Fruit fly (Drosophila melanogaster) whole organism, embryonic: Measurements from ENCODE around the gene path.
A peak's percentile ranks its signal among the peaks of the same experiment; 100 is the strongest.

Source experiments
- Atf-2 ChIP-seq: fragments of 200-800 bp; sonication (Bioruptor generic); optimal IDR thresholded peaks from 2 replicates; lab custom pipeline; 2016; ENCODE audit warnings: missing biosample characterization, missing genetic modification characterization
- Atf3 ChIP-seq: fragments of 200-800 bp; sonication (Bioruptor generic); optimal IDR thresholded peaks from 3 replicates; lab custom pipeline; 2016; ENCODE audit warnings: missing biosample characterization, missing genetic modification characterization
- CG10654 ChIP-seq: fragments of 200-800 bp; sonication (Bioruptor generic); optimal IDR thresholded peaks from 2 replicates; lab custom pipeline; 2016; ENCODE audit warnings: missing biosample characterization, missing genetic modification characterization
- CG11560 ChIP-seq: fragments of 200-800 bp; sonication (Bioruptor generic); IDR thresholded peaks from 3 replicates; pipeline ENCODE4 v1.3.6; 2022; ENCODE audit warnings: missing biosample characterization, missing genetic modification characterization
- CG12155 ChIP-seq: fragments of 200-800 bp; sonication (Bioruptor generic); optimal IDR thresholded peaks from 3 replicates; lab custom pipeline; 2016; ENCODE audit warnings: missing biosample characterization, missing genetic modification characterization
- CG12236 ChIP-seq: fragments of 200-800 bp; sonication (Bioruptor generic); optimal IDR thresholded peaks from 2 replicates; lab custom pipeline; 2016; ENCODE audit warnings: missing biosample characterization, missing genetic modification characterization
- CG15269 ChIP-seq: fragments of 200-800 bp; sonication (Bioruptor generic); optimal IDR thresholded peaks from 2 replicates; lab custom pipeline; 2018; ENCODE audit warnings: missing biosample characterization, mild to moderate bottlenecking, missing genetic modification characterization, moderate library complexity
- CG17829 ChIP-seq: fragments of 200-800 bp; optimal IDR thresholded peaks from 2 replicates; lab custom pipeline; 2019; ENCODE audit warnings: missing biosample characterization, mild to moderate bottlenecking, missing genetic modification characterization, moderate library complexity
- CG2116 ChIP-seq: fragments of 200-800 bp; sonication (Bioruptor generic); optimal IDR thresholded peaks from 3 replicates; lab custom pipeline; 2018; ENCODE audit warnings: missing biosample characterization, mild to moderate bottlenecking, missing genetic modification characterization
- CG2875 ChIP-seq: fragments of 200-800 bp; sonication (Bioruptor generic); optimal IDR thresholded peaks from 2 replicates; lab custom pipeline; 2017; ENCODE audit warnings: missing biosample characterization, mild to moderate bottlenecking, missing genetic modification characterization, missing genetic modification reagents
- CG30403 ChIP-seq: fragments of 200-800 bp; sonication (Bioruptor generic); optimal IDR thresholded peaks from 3 replicates; lab custom pipeline; 2016; ENCODE audit warnings: missing biosample characterization, missing genetic modification characterization
- CG3065 ChIP-seq: fragments of 200-800 bp; sonication (Bioruptor generic); optimal IDR thresholded peaks from 2 replicates; lab custom pipeline; 2016; ENCODE audit warnings: missing biosample characterization, missing genetic modification characterization
- CG31365 ChIP-seq: fragments of 200-800 bp; sonication (Bioruptor generic); optimal IDR thresholded peaks from 2 replicates; lab custom pipeline; 2018; ENCODE audit warnings: missing biosample characterization, mild to moderate bottlenecking, missing genetic modification characterization
- CG31388 ChIP-seq: fragments of 200-800 bp; sonication (Bioruptor generic); optimal IDR thresholded peaks from 2 replicates; lab custom pipeline; 2016; ENCODE audit warnings: missing biosample characterization, missing genetic modification characterization
- CG32772 ChIP-seq: fragments of 200-800 bp; sonication (Bioruptor generic); IDR thresholded peaks from 2 replicates; pipeline ENCODE4 v1.3.6; 2022; ENCODE audit warnings: missing biosample characterization, missing genetic modification characterization
- CG34376 ChIP-seq: fragments of 200-800 bp; sonication (Bioruptor generic); optimal IDR thresholded peaks from 2 replicates; lab custom pipeline; 2018; ENCODE audit warnings: missing biosample characterization, mild to moderate bottlenecking, missing genetic modification characterization
- CG3995 ChIP-seq: fragments of 200-800 bp; sonication (Bioruptor generic); optimal IDR thresholded peaks from 3 replicates; lab custom pipeline; 2016; ENCODE audit warnings: missing biosample characterization, missing genetic modification characterization
- CG4360 ChIP-seq: fragments of 200-800 bp; sonication (Bioruptor generic); IDR thresholded peaks from 2 replicates; pipeline ENCODE4 v1.3.6; 2022; ENCODE audit warnings: missing biosample characterization, missing genetic modification characterization
- CG8290 ChIP-seq, 3 experiments: fragments of 200-800 bp; sonication (Bioruptor generic); optimal IDR thresholded peaks; 2 replicates each; lab custom pipeline; 2016 to 2019; ENCODE audit warnings: missing biosample characterization in 3 of 3, missing genetic modification characterization in 3 of 3, mild to moderate bottlenecking in 2 of 3, moderate library complexity in 1 of 3
- CG8388 ChIP-seq: fragments of 200-800 bp; sonication (Bioruptor generic); optimal IDR thresholded peaks from 2 replicates; lab custom pipeline; 2019; ENCODE audit warnings: missing biosample characterization, mild to moderate bottlenecking, missing genetic modification characterization, moderate library complexity
- CG8478 ChIP-seq: fragments of >200 bp; optimal IDR thresholded peaks from 2 replicates; lab custom pipeline; 2018
- Chrac-16 ChIP-seq: fragments of 200-800 bp; sonication (Bioruptor generic); optimal IDR thresholded peaks from 3 replicates; lab custom pipeline; 2016; ENCODE audit warnings: missing biosample characterization, missing genetic modification characterization
- Dfd ChIP-seq, 2 experiments: fragments of >200 bp; optimal IDR thresholded peaks; 2 replicates each; lab custom pipeline; 2017; ENCODE audit warnings: missing biosample characterization in 2 of 2, missing genetic modification characterization in 2 of 2
- Ets65A ChIP-seq: fragments of 200-800 bp; sonication (Bioruptor generic); peaks from one replicate; lab custom pipeline; 2016; ENCODE audit warnings: missing biosample characterization, missing genetic modification characterization
- Gsc ChIP-seq: fragments of 200-800 bp; sonication (Bioruptor generic); IDR thresholded peaks from 2 replicates; pipeline ENCODE4 v1.3.6; 2022; ENCODE audit warnings: missing biosample characterization, missing genetic modification characterization
- HmgZ ChIP-seq: fragments of 200-800 bp; sonication (Bioruptor generic); optimal IDR thresholded peaks from 2 replicates; lab custom pipeline; 2018; ENCODE audit warnings: missing biosample characterization, mild to moderate bottlenecking, missing genetic modification characterization
- Kr ChIP-seq: fragments of 200-800 bp; sonication (Bioruptor generic); optimal IDR thresholded peaks from 2 replicates; lab custom pipeline; 2017; ENCODE audit warnings: missing biosample characterization, mild to moderate bottlenecking, missing genetic modification characterization
- Max ChIP-seq: fragments of 200-800 bp; sonication (Bioruptor generic); optimal IDR thresholded peaks from 2 replicates; lab custom pipeline; 2016; ENCODE audit warnings: missing biosample characterization, mild to moderate bottlenecking, missing genetic modification characterization
- Med ChIP-seq: fragments of 200-800 bp; sonication (Bioruptor generic); peaks from one replicate; lab custom pipeline; 2016; ENCODE audit warnings: missing biosample characterization, missing genetic modification characterization, mild to moderate bottlenecking, inconsistent platforms, moderate library complexity
- NK7.1 ChIP-seq: fragments of 200-800 bp; sonication (Bioruptor generic); optimal IDR thresholded peaks from 3 replicates; lab custom pipeline; 2016; ENCODE audit warnings: missing biosample characterization, missing genetic modification characterization
- NfI ChIP-seq: fragments of 200-800 bp; sonication (Bioruptor generic); optimal IDR thresholded peaks from 3 replicates; lab custom pipeline; 2018; ENCODE audit warnings: missing biosample characterization, mild to moderate bottlenecking, missing genetic modification characterization, moderate library complexity
- PHDP ChIP-seq: fragments of 200-800 bp; sonication (Bioruptor generic); optimal IDR thresholded peaks from 3 replicates; lab custom pipeline; 2018; ENCODE audit warnings: missing biosample characterization, mild to moderate bottlenecking, missing genetic modification characterization, moderate library complexity
- Sox102F ChIP-seq: fragments of 200-800 bp; sonication (Bioruptor generic); optimal IDR thresholded peaks from 2 replicates; lab custom pipeline; 2018; ENCODE audit warnings: missing biosample characterization, mild to moderate bottlenecking, missing genetic modification characterization, moderate library complexity
- Sry-β ChIP-seq: fragments of 200-800 bp; sonication (Bioruptor generic); optimal IDR thresholded peaks from 2 replicates; lab custom pipeline; 2018; ENCODE audit warnings: missing biosample characterization, mild to moderate bottlenecking, missing genetic modification characterization, moderate library complexity
- Trl ChIP-seq, 3 experiments: fragments of >200 bp in 2 of 3; fragments of 200-800 bp in 1 of 3; sonication (Bioruptor generic) in 1 of 3; optimal IDR thresholded peaks; 2 replicates in 1 of 3; 3 replicates in 2 of 3; lab custom pipeline; 2016 to 2017; ENCODE audit warnings: missing biosample characterization in 1 of 3, missing genetic modification characterization in 1 of 3
- abd-A ChIP-seq: fragments of 200-800 bp; sonication (Bioruptor generic); optimal IDR thresholded peaks from 3 replicates; lab custom pipeline; 2019; ENCODE audit warnings: missing biosample characterization, mild to moderate bottlenecking, missing genetic modification characterization, moderate library complexity
- ato ChIP-seq: fragments of 200-800 bp; sonication (Bioruptor generic); IDR thresholded peaks from 2 replicates; pipeline ENCODE4 v1.3.6; 2022; ENCODE audit warnings: missing biosample characterization, missing genetic modification characterization; ENCODE audit not compliant: partially characterized antibody
- cg ChIP-seq: fragments of 200-800 bp; sonication (Bioruptor generic); optimal IDR thresholded peaks from 3 replicates; lab custom pipeline; 2019; ENCODE audit warnings: missing biosample characterization, mild to moderate bottlenecking, missing genetic modification characterization, moderate library complexity
- croc ChIP-seq: fragments of 200-800 bp; sonication (Bioruptor generic); conservative IDR thresholded peaks from 3 replicates; pipeline ENCODE4 v1.3.6; 2022; ENCODE audit warnings: missing biosample characterization, missing genetic modification characterization
- fd102C ChIP-seq: fragments of 200-800 bp; sonication (Bioruptor generic); optimal IDR thresholded peaks from 2 replicates; lab custom pipeline; 2018; ENCODE audit warnings: missing biosample characterization, mild to moderate bottlenecking, missing genetic modification characterization, moderate library complexity
- klu ChIP-seq: fragments of 200-800 bp; sonication (Bioruptor generic); IDR thresholded peaks from 2 replicates; pipeline ENCODE4 v1.3.6; 2022; ENCODE audit warnings: missing biosample characterization, missing genetic modification characterization
- maf-S ChIP-seq: fragments of 200-800 bp; sonication (Bioruptor generic); optimal IDR thresholded peaks from 2 replicates; lab custom pipeline; 2016; ENCODE audit warnings: missing biosample characterization, missing genetic modification characterization
- mam ChIP-seq: fragments of 200-800 bp; sonication (Bioruptor generic); optimal IDR thresholded peaks from 3 replicates; lab custom pipeline; 2016; ENCODE audit warnings: missing biosample characterization, missing genetic modification characterization
- nom ChIP-seq: fragments of 200-800 bp; sonication (Bioruptor generic); optimal IDR thresholded peaks from 2 replicates; lab custom pipeline; 2017; ENCODE audit warnings: missing biosample characterization, missing genetic modification characterization, mild to moderate bottlenecking, moderate library complexity, missing genetic modification reagents
- rib ChIP-seq: fragments of 200-800 bp; sonication (Bioruptor generic); IDR thresholded peaks from 2 replicates; pipeline ENCODE4 v1.3.6; 2022; ENCODE audit warnings: missing biosample characterization, missing genetic modification characterization
- ro ChIP-seq: fragments of 200-800 bp; sonication (Bioruptor generic); IDR thresholded peaks from 2 replicates; pipeline ENCODE4 v1.3.6; 2022; ENCODE audit warnings: missing biosample characterization, missing genetic modification characterization
- sc ChIP-seq, 3 experiments: fragments of >200 bp in 2 of 3; fragments of 200-800 bp in 1 of 3; sonication (Bioruptor generic) in 1 of 3; optimal IDR thresholded peaks; 2 replicates in 2 of 3; 3 replicates in 1 of 3; lab custom pipeline; 2017; ENCODE audit warnings: mild to moderate bottlenecking in 1 of 3, missing biosample characterization in 1 of 3, missing genetic modification characterization in 1 of 3, missing genetic modification reagents in 1 of 3
- slou ChIP-seq: fragments of 200-800 bp; sonication (Bioruptor generic); optimal IDR thresholded peaks from 3 replicates; lab custom pipeline; 2016; ENCODE audit warnings: missing biosample characterization, missing genetic modification characterization

path gene

DNA sequence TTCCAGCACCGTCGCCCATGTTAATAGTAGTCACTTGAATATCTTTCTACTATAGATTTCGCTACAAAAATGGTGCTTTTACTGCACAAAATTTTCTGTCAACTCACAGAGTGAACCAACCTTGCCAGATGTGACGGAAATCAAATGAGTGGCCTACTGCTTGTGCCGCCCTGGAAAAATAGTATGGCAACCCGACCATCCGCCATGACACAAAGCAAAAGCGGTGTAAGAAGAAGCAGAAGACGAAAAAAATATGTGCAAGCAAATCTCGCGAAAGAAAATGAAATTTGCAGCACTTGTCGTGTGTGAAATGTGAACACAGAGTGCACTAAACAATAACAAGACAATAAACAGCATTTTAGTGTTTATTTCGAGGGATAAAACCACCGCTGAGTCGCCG, 28.3 kb downstream of the path start, which contains the start of the genes Uch-L5 and Jarid2 (continued):
- TF ChIP-seq slou (GFP tag; lab: Kevin White, UChicago) (no peak), HmgZ (peak; percentile 63), ato (GFP tag; lab: Robert Waterston, UW) (0 out of 2 replicates have a peak, but pooled peaks have one; percentile 32), CG11560 (tag; lab: Robert Waterston, UW) (no peak), CG12155 (GFP tag; lab: Kevin White, UChicago) (peak; percentile 45), maf-S (GFP tag; lab: Kevin White, UChicago) (peak; percentile 68), CG30403 (GFP tag; lab: Kevin White, UChicago) (peak; percentile 51), NfI (GFP tag; lab: Kevin White, UChicago) (peak; percentile 60), abd-A (tag; lab: Kevin White, UChicago) (no peak), croc (no peak), Chrac-16 (GFP tag; lab: Kevin White, UChicago) (peak; percentile 32), Trl (optimal IDR thresholded peaks at IDR 0.05; lab: Kevin White, UChicago) (no peak), Trl (GFP tag; optimal IDR thresholded peaks at IDR 0.05; lab: Kevin White, UChicago) (peak; percentile 66), cg (GFP tag; lab: Kevin White, UChicago) (peak; percentile 7), PHDP (tag; lab: Kevin White, UChicago) (no peak), Max (GFP tag; lab: Kevin White, UChicago) (peak; percentile 52), CG32772 (GFP tag; lab: Robert Waterston, UW) (peak; percentile 31; the same call in 1 of the 2 replicates), Sox102F (GFP tag; lab: Kevin White, UChicago) (no peak), CG15269 (no peak), CG34376 (GFP tag; lab: Kevin White, UChicago) (peak; percentile 42), CG3065 (GFP tag; lab: Kevin White, UChicago) (no peak), NK7.1 (GFP tag; lab: Kevin White, UChicago) (no peak), CG10654 (GFP tag; lab: Kevin White, UChicago) (peak; percentile 57), nom (GFP tag; lab: Kevin White, UChicago) (peak; percentile 40), CG2116 (GFP tag; lab: Kevin White, UChicago) (peak; percentile 63), Gsc (GFP tag; lab: Robert Waterston, UW) (no peak), CG12236 (GFP tag; lab: Kevin White, UChicago) (no peak), CG17829 (tag; lab: Kevin White, UChicago) (peak; percentile 72)

DNA sequence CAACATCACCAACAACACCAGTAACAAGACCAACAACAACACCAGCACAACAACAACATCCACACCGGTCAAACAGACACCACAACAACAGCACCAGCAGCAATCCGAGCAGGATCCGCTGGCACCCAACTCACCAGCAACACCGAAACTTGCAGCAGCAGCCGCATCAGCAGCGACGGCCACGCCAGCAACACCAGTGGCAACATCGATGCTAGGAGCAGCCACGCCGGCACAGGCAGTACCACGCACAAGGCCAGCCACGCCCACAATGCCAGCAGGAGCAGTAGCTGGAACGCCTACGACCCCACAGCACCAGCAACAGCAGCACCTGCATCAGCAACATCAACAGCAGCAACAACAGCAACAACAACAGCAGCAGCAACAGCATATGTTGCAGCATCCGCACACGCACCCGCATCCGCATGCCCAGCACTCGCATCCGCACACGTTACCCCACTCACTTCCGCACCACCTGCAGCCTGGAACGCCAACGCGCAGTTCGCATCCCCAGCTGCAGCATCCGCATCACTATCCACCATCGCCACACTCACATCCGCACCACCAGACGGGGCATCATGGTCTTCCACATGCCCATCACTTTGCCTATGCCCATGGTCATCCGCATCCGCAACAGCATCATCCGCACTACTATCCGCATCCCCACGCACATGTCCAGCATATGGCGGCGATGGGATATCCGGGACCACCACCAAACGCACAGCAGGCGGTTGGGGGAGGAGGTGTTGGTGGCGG, 33.8 kb downstream of the path start:
- TF ChIP-seq mam (no peak), fd102C (GFP tag; lab: Kevin White, UChicago) (no peak), Med (GFP tag; lab: Kevin White, UChicago) (peak; percentile 53), CG31388 (GFP tag; lab: Kevin White, UChicago) (no peak), Kr (GFP tag; lab: Kevin White, UChicago) (no peak), CG8290 (GFP tag; optimal IDR thresholded peaks at IDR 0.05; lab: Kevin White, UChicago) (no peak), CG8290 (tag; optimal IDR thresholded peaks at IDR 0.05; lab: Kevin White, UChicago) (no peak), CG8388 (GFP tag; lab: Kevin White, UChicago) (no peak), Atf-2 (no peak), Atf3 (GFP tag; lab: Kevin White, UChicago) (no peak), CG31365 (no peak), klu (GFP tag; lab: Robert Waterston, UW) (no peak), NK7.1 (GFP tag; lab: Kevin White, UChicago) (no peak), CG2875 (no peak), CG11560 (tag; lab: Robert Waterston, UW) (no peak), Sry-β (GFP tag; lab: Kevin White, UChicago) (no peak), CG3995 (GFP tag; lab: Kevin White, UChicago) (no peak), sc (optimal IDR thresholded peaks at IDR 0.05; lab: Kevin White, UChicago) (no peak), sc (GFP tag; optimal IDR thresholded peaks at IDR 0.05; lab: Kevin White, UChicago) (no peak), CG4360 (GFP tag; lab: Robert Waterston, UW) (peak; percentile 25; the same call in 1 of the 2 replicates), ro (GFP tag; lab: Robert Waterston, UW) (no peak), Dfd (GFP tag; optimal IDR thresholded peaks at IDR 0.05; lab: Kevin White, UChicago) (peak in 1 of 2 experiments; percentile 90), CG8478 (lab: Kevin White, UChicago) (peak; percentile 66), rib (no peak), Ets65A (peak; percentile 93)
